Fruit fly (Drosophila melanogaster) ovary, adult (tissue): Measurements from ENCODE around the gene Trs20.
A peak's percentile ranks its signal among the peaks of the same experiment; 100 is the strongest.

Experiments used
- CG17801 ChIP-seq: fragments of 200-800 bp; optimal IDR thresholded peaks from 2 replicates; lab custom pipeline; 2019; ENCODE audit warnings: missing biosample characterization, mild to moderate bottlenecking, missing genetic modification characterization, moderate library complexity; ENCODE audit not compliant: partially characterized antibody

Gene Trs20

DNA sequence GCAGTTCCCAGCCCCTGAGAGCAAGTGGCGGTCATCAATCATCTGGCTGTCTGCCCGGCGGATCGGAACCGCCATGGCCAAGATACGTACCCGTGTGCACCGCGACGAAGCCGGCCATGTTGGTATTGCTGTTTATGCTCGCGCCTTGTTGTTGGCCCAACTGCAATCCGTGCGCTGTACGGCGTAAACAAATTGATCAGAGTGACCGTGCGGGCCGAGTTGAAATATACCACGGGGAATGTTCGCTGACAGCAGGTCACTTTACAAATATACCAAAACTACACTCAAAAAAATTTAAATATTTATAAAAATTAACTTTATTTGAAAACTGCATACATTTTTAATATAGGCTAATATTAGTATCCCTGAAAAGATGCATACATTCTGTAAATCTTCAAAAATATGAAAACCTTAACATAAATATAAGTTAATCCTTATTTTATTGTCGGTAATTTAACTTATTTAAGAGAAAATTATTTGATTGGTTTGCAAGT lies 44.1 kb downstream of the Trs20 start, which contains the start of gene Tasp1:
Tasp1 (minus strand) TSS at position 203 of the 494 bp plus-strand sequence.
- TF ChIP-seq CG17801, result peak; percentile 57

DNA sequence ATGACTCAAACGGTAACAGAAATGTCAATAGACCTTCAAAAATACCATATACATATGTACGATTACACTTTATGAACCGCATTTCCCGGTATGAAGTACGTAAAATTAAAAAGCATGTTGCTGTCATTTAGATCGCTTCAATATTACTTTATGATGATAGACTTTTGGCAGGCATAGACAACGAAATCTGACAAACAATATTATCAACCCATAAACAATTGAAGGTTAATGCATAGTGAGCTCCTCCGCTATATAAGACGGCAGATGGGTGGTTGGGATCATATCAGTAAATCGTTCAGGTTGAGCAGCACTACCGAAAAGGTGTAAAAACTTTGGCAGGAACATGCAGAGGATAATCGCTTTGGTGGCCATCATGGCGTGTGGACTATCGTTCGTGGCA lies 47.7 kb downstream of the Trs20 start, which contains the start of gene CG13075:
CG13075 (plus strand) TSS at position 301 of the 400 bp plus-strand sequence.
- TF ChIP-seq CG17801, result no peak

DNA sequence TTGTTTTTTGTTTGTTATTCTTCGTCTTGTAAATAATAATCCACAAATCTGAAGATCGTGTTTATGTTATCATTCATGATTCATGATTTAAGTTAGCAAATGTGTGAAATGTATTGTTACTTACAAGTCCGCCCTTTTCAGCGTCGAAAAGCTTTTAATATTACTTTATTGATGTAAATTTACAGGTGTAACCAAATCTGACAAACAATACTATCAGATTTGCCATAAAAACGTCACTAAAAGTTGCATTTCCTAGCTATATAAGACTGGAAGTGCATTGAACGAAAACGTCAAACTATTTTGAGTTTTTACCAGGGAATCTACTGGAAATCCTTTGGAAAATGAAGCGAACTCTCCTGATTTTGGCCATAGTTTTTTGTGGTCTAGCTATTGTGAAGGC lies 49.2 kb downstream of the Trs20 start, which contains the start of gene CG33258:
CG33258 (plus strand) TSS at position 301 of the 400 bp plus-strand sequence.
- no peak for TF ChIP-seq CG17801
